Worm (Caenorhabditis elegans): ENCODE data around the gene E04D5.5.
A peak's percentile ranks its signal among the peaks of the same experiment; 100 is the strongest.

- TF ChIP-seq ama-1 (optimal IDR thresholded peaks at IDR 0.05) (peak; percentile 65), ceh-36 (tag; optimal IDR thresholded peaks at IDR 0.05) (no peak)
These were observed 43.9 kb upstream of the E04D5.5 start, which contains the start of gene ceh-57 for ce11 chrII:10367202-10367601.

All from whole organism, early embryonic.